Worm (Caenorhabditis elegans): Measurements from ENCODE around the gene tsp-18.
"Not testable (repeated sequence)": the region's sequence is repeated elsewhere in the genome, so short reads cannot be mapped to it uniquely, and the experiment has no call there.

The tsp-18 gene

ce11 chrII:5874130-5874529, 30.2 kb upstream of the tsp-18 start:
- no peak for TF ChIP-seq cog-1 (tag; optimal IDR thresholded peaks at IDR 0.05)
- TF ChIP-seq T22C8.4 (GFP tag; IDR thresholded peaks at IDR 0.05), result no peak
- TF ChIP-seq med-1 (GFP tag; optimal IDR thresholded peaks at IDR 0.05; ENCODE audit: insufficient read depth), result no peak
- no peak for TF ChIP-seq tab-1 (GFP tag; IDR thresholded peaks at IDR 0.05)
- TF ChIP-seq ztf-23 (GFP tag; IDR thresholded peaks at IDR 0.05), result no peak
- no peak for TF ChIP-seq flt-1 (GFP tag; IDR thresholded peaks at IDR 0.05)
- no peak for TF ChIP-seq klf-2 (GFP tag; conservative IDR thresholded peaks at IDR 0.05)
- no peak for TF ChIP-seq ztf-29 (GFP tag; IDR thresholded peaks at IDR 0.05)
- TF ChIP-seq ref-1 (GFP tag; conservative IDR thresholded peaks at IDR 0.05), result no peak

ce11 chrII:5876053-5876452, 28.3 kb upstream of the tsp-18 start, which contains the start of gene F55C12.6:
F55C12.6 (minus strand) TSS chrII:5876153.
- TF ChIP-seq flt-1 (GFP tag; IDR thresholded peaks at IDR 0.05), result no peak
- TF ChIP-seq cog-1 (tag; optimal IDR thresholded peaks at IDR 0.05), result no peak
- TF ChIP-seq ztf-23 (GFP tag; IDR thresholded peaks at IDR 0.05), result no peak
- TF ChIP-seq med-1 (GFP tag; optimal IDR thresholded peaks at IDR 0.05; ENCODE audit: insufficient read depth), result no peak
- TF ChIP-seq klf-2 (GFP tag; conservative IDR thresholded peaks at IDR 0.05), result no peak
- TF ChIP-seq T22C8.4 (GFP tag; IDR thresholded peaks at IDR 0.05), result no peak
- TF ChIP-seq tab-1 (GFP tag; IDR thresholded peaks at IDR 0.05), result no peak
- no peak for TF ChIP-seq ref-1 (GFP tag; conservative IDR thresholded peaks at IDR 0.05)
- TF ChIP-seq ztf-29 (GFP tag; IDR thresholded peaks at IDR 0.05), result no peak

- not testable (repeated sequence) for TF ChIP-seq ztf-23 (GFP tag; IDR thresholded peaks at IDR 0.05); cog-1 (tag; optimal IDR thresholded peaks at IDR 0.05); klf-2 (GFP tag; conservative IDR thresholded peaks at IDR 0.05)
Observed at ce11 chrII:5876511-5876910, 27.8 kb upstream of the tsp-18 start, which contains the start of gene F55C12.2. F55C12.2 (plus strand) TSS chrII:5876811.

DNA sequence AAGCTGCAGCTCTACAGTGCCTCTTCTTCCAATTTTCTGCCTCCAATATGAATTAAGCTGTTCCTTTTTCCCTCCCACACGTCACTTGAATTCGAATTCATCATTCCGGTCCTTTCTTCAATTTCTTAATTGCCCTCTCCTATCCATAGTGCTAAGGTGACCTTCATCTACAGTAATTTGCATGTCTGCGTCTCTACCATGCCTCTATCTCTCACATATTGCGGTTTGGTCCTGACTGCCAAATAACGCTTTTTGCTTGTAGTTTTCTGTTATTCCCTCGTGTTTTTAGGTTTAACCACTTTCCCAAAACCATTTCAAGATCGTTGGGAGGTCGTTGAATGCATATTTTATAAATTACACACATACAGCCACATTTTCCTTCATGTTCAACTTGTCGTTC, 23.7 kb upstream of the tsp-18 start:
- TF ChIP-seq T22C8.4 (GFP tag; IDR thresholded peaks at IDR 0.05) (no peak), med-1 (GFP tag; optimal IDR thresholded peaks at IDR 0.05; ENCODE audit: insufficient read depth) (no peak), klf-2 (GFP tag; conservative IDR thresholded peaks at IDR 0.05) (no peak), ref-1 (GFP tag; conservative IDR thresholded peaks at IDR 0.05) (no peak), ztf-23 (GFP tag; IDR thresholded peaks at IDR 0.05) (no peak), tab-1 (GFP tag; IDR thresholded peaks at IDR 0.05) (no peak)

- no peak for TF ChIP-seq ref-1 (GFP tag; conservative IDR thresholded peaks at IDR 0.05)
Observed at ce11 chrII:5884252-5884651, 20.1 kb upstream of the tsp-18 start, which contains the start of gene rfip-1. rfip-1 (plus strand) TSS chrII:5884552.

- TF ChIP-seq T22C8.4 (GFP tag; IDR thresholded peaks at IDR 0.05) (no peak), tab-1 (GFP tag; IDR thresholded peaks at IDR 0.05) (no peak), ref-1 (GFP tag; conservative IDR thresholded peaks at IDR 0.05) (no peak), med-1 (GFP tag; optimal IDR thresholded peaks at IDR 0.05; ENCODE audit: insufficient read depth) (no peak), klf-2 (GFP tag; conservative IDR thresholded peaks at IDR 0.05) (no peak)
Observed at ce11 chrII:5885966-5886621, 18.3 kb upstream of the tsp-18 start.

ce11 chrII:5889417-5890139, 14.8 kb upstream of the tsp-18 start:
- TF ChIP-seq tab-1 (GFP tag; IDR thresholded peaks at IDR 0.05) (no peak), flt-1 (GFP tag; IDR thresholded peaks at IDR 0.05) (no peak), ref-1 (GFP tag; conservative IDR thresholded peaks at IDR 0.05) (no peak), ztf-23 (GFP tag; IDR thresholded peaks at IDR 0.05) (no peak), med-1 (GFP tag; optimal IDR thresholded peaks at IDR 0.05; ENCODE audit: insufficient read depth) (no peak), T22C8.4 (GFP tag; IDR thresholded peaks at IDR 0.05) (no peak), klf-2 (GFP tag; conservative IDR thresholded peaks at IDR 0.05) (no peak), cog-1 (tag; optimal IDR thresholded peaks at IDR 0.05) (no peak), ztf-29 (GFP tag; IDR thresholded peaks at IDR 0.05) (no peak)

DNA sequence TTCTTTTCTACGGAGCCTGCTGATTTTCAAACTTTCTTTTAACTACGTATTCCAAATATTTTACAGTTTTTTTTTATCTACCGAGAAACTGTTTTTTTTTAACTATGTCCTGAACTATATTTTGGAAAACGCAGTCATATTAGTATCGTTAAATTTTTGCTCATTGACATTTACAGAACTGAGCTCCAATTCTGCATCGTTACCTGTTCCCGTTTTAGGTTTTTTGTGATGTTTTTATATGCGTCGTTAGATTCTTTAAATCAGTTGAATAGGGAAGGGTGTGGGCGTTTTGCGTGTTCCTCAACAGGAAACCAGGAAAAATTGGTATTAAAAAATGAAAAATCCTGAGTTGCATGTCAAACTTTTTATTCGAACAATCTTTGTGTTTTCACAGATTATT, 11.5 kb upstream of the tsp-18 start:
- TF ChIP-seq flt-1 (GFP tag; IDR thresholded peaks at IDR 0.05) (no peak), klf-2 (GFP tag; conservative IDR thresholded peaks at IDR 0.05) (no peak), tab-1 (GFP tag; IDR thresholded peaks at IDR 0.05) (no peak), ref-1 (GFP tag; conservative IDR thresholded peaks at IDR 0.05) (no peak), T22C8.4 (GFP tag; IDR thresholded peaks at IDR 0.05) (no peak), med-1 (GFP tag; optimal IDR thresholded peaks at IDR 0.05; ENCODE audit: insufficient read depth) (no peak)

DNA sequence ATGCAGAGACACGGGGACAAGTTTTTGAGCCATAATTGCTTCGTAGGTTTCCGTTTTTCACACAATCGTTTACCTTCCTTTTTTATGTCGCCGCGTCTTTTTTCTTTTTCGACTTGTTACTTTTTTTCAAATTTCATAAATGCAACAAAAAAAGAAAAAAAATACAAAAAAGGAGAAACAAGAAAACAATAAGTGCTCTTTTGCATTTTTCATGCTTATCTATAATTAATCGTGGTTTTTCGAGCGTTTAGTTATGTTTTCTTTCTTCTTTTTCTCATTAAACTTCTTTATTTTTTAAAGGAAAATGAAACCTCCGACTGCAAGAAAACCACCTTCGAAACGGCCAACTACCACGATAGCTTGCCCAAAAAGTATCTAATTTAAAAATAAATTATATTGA, 8.5 kb upstream of the tsp-18 start, which contains the start of gene F59G1.4:
Gene F59G1.4 (plus strand): TSS at position 301 of the 400 bp plus-strand sequence.
- TF ChIP-seq tab-1 (GFP tag; IDR thresholded peaks at IDR 0.05) (no peak), klf-2 (GFP tag; conservative IDR thresholded peaks at IDR 0.05) (no peak), ref-1 (GFP tag; conservative IDR thresholded peaks at IDR 0.05) (no peak), ztf-23 (GFP tag; IDR thresholded peaks at IDR 0.05) (no peak), cog-1 (tag; optimal IDR thresholded peaks at IDR 0.05) (no peak), flt-1 (GFP tag; IDR thresholded peaks at IDR 0.05) (no peak)

DNA sequence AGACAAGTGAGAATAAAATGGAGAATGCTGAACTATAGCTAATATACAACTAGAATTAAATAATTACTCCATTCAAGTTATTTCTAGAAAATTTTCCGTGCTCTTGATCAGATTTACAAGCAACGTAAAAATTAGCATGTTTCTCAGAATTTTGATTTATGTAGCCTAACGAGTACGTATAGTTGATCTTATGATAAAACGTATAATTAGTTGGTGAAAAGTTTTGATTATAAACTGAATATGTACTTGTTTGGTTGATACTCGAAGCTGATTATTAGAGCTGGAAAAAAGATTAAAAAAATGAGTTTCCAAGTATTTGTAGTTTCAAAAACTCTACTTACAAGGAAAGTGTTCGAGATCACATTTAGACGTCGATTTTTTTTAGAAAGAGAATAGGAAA, 7.8 kb upstream of the tsp-18 start:
- no peak for TF ChIP-seq T22C8.4 (GFP tag; IDR thresholded peaks at IDR 0.05)
- TF ChIP-seq ztf-29 (GFP tag; IDR thresholded peaks at IDR 0.05), result no peak
- TF ChIP-seq klf-2 (GFP tag; conservative IDR thresholded peaks at IDR 0.05), result no peak
- TF ChIP-seq cog-1 (tag; optimal IDR thresholded peaks at IDR 0.05), result no peak
- no peak for TF ChIP-seq tab-1 (GFP tag; IDR thresholded peaks at IDR 0.05)
- TF ChIP-seq flt-1 (GFP tag; IDR thresholded peaks at IDR 0.05), result no peak
- no peak for TF ChIP-seq ztf-23 (GFP tag; IDR thresholded peaks at IDR 0.05)
- no peak for TF ChIP-seq ref-1 (GFP tag; conservative IDR thresholded peaks at IDR 0.05)
- no peak for TF ChIP-seq med-1 (GFP tag; optimal IDR thresholded peaks at IDR 0.05; ENCODE audit: insufficient read depth)
